Fruit fly (Drosophila melanogaster) whole organism, embryonic: Measurements from ENCODE around the gene Ant2.
A peak's percentile ranks its signal among the peaks of the same experiment; 100 is the strongest.

Experiments used
- C15 ChIP-seq: fragments of 200-800 bp; sonication (Bioruptor generic); IDR thresholded peaks from 3 replicates; pipeline ENCODE4 v1.3.6; 2022; ENCODE audit warnings: missing biosample characterization, missing genetic modification characterization
- CG11504 ChIP-seq: fragments of 200-800 bp; sonication (Bioruptor generic); optimal IDR thresholded peaks from 3 replicates; lab custom pipeline; 2019; ENCODE audit warnings: missing biosample characterization, mild to moderate bottlenecking, missing genetic modification characterization, moderate library complexity
- CG11560 ChIP-seq: fragments of 200-800 bp; sonication (Bioruptor generic); IDR thresholded peaks from 3 replicates; pipeline ENCODE4 v1.3.6; 2022; ENCODE audit warnings: missing biosample characterization, missing genetic modification characterization
- CG12071 ChIP-seq: fragments of 200-800 bp; sonication (Bioruptor generic); optimal IDR thresholded peaks from 3 replicates; lab custom pipeline; 2018; ENCODE audit warnings: missing biosample characterization, mild to moderate bottlenecking, missing genetic modification characterization
- CG13296 ChIP-seq: fragments of 200-800 bp; sonication (Bioruptor generic); optimal IDR thresholded peaks from 3 replicates; lab custom pipeline; 2018; ENCODE audit warnings: missing biosample characterization, mild to moderate bottlenecking, missing genetic modification characterization
- CG14014 ChIP-seq: fragments of 200-800 bp; sonication (Bioruptor generic); IDR thresholded peaks from 2 replicates; pipeline ENCODE4 v1.3.6; 2022; ENCODE audit warnings: missing biosample characterization, missing genetic modification characterization
- CG15514 ChIP-seq: fragments of 200-800 bp; sonication (Bioruptor generic); optimal IDR thresholded peaks from 3 replicates; lab custom pipeline; 2017; ENCODE audit warnings: missing biosample characterization, missing genetic modification characterization, mild to moderate bottlenecking, moderate library complexity, missing genetic modification reagents
- CG15601 ChIP-seq: fragments of 200-800 bp; sonication (Bioruptor generic); optimal IDR thresholded peaks from 3 replicates; lab custom pipeline; 2019; ENCODE audit warnings: missing biosample characterization, mild to moderate bottlenecking, missing genetic modification characterization, moderate library complexity
- CG1647 ChIP-seq: fragments of 200-800 bp; sonication (Bioruptor generic); optimal IDR thresholded peaks from 3 replicates; lab custom pipeline; 2016; ENCODE audit warnings: missing biosample characterization, missing genetic modification characterization
- CG16779 ChIP-seq: fragments of 200-800 bp; sonication (Bioruptor generic); IDR thresholded peaks from 2 replicates; pipeline ENCODE4 v1.3.6; 2022; ENCODE audit warnings: missing biosample characterization, missing genetic modification characterization
- CG2129 ChIP-seq: fragments of 200-800 bp; sonication (Bioruptor generic); IDR thresholded peaks from 2 replicates; pipeline ENCODE4 v1.3.6; 2022; ENCODE audit warnings: missing biosample characterization, missing genetic modification characterization; ENCODE audit not compliant: partially characterized antibody
- CG31441 ChIP-seq: fragments of 200-800 bp; sonication (Bioruptor generic); IDR thresholded peaks from 2 replicates; pipeline ENCODE4 v1.3.6; 2022; ENCODE audit warnings: missing biosample characterization, missing genetic modification characterization
- CG32532 ChIP-seq: fragments of 200-800 bp; sonication (Bioruptor generic); IDR thresholded peaks from 2 replicates; pipeline ENCODE4 v1.3.6; 2022; ENCODE audit warnings: missing biosample characterization, missing genetic modification characterization
- CG34376 ChIP-seq: fragments of 200-800 bp; sonication (Bioruptor generic); optimal IDR thresholded peaks from 2 replicates; lab custom pipeline; 2018; ENCODE audit warnings: missing biosample characterization, mild to moderate bottlenecking, missing genetic modification characterization
- CG3995 ChIP-seq: fragments of 200-800 bp; sonication (Bioruptor generic); optimal IDR thresholded peaks from 3 replicates; lab custom pipeline; 2016; ENCODE audit warnings: missing biosample characterization, missing genetic modification characterization
- CG43689 ChIP-seq: fragments of 200-800 bp; sonication (Bioruptor generic); IDR thresholded peaks from 2 replicates; pipeline ENCODE4 v1.3.6; 2022; ENCODE audit warnings: missing biosample characterization, missing genetic modification characterization
- CG6254 ChIP-seq: fragments of 200-800 bp; sonication (Bioruptor generic); optimal IDR thresholded peaks from 3 replicates; lab custom pipeline; 2017; ENCODE audit warnings: mild to moderate bottlenecking, missing biosample characterization, missing genetic modification reagents, missing genetic modification characterization
- CG6791 ChIP-seq: fragments of 200-800 bp; sonication (Bioruptor generic); IDR thresholded peaks from 3 replicates; pipeline ENCODE4 v1.3.6; 2022; ENCODE audit warnings: missing biosample characterization, missing genetic modification characterization; ENCODE audit not compliant: partially characterized antibody
- CG8290 ChIP-seq, 3 experiments: fragments of 200-800 bp; sonication (Bioruptor generic); optimal IDR thresholded peaks; 2 replicates each; lab custom pipeline; 2016 to 2019; ENCODE audit warnings: missing biosample characterization in 3 of 3, missing genetic modification characterization in 3 of 3, mild to moderate bottlenecking in 2 of 3, moderate library complexity in 1 of 3
- CG8765 ChIP-seq: fragments of 200-800 bp; sonication (Bioruptor generic); IDR thresholded peaks from 2 replicates; pipeline ENCODE4 v1.3.6; 2022; ENCODE audit warnings: missing biosample characterization, missing genetic modification characterization
- CoRest ChIP-seq: fragments of 200-800 bp; sonication (Bioruptor generic); optimal IDR thresholded peaks from 3 replicates; lab custom pipeline; 2018; ENCODE audit warnings: missing biosample characterization, mild to moderate bottlenecking, missing genetic modification characterization, moderate library complexity
- Dref ChIP-seq: fragments of 200-800 bp; sonication (Bioruptor generic); IDR thresholded peaks from 2 replicates; pipeline ENCODE4 v1.3.6; 2022; ENCODE audit warnings: missing biosample characterization, missing genetic modification characterization
- Ets65A ChIP-seq: fragments of 200-800 bp; sonication (Bioruptor generic); peaks from one replicate; lab custom pipeline; 2016; ENCODE audit warnings: missing biosample characterization, missing genetic modification characterization
- GATAe ChIP-seq: fragments of 200-800 bp; sonication (Bioruptor generic); conservative IDR thresholded peaks from 2 replicates; pipeline ENCODE4 v1.3.6; 2022; ENCODE audit warnings: missing biosample characterization, missing genetic modification characterization
- H15 ChIP-seq: fragments of 200-800 bp; sonication (Bioruptor generic); IDR thresholded peaks from 3 replicates; pipeline ENCODE4 v1.3.6; 2022; ENCODE audit warnings: missing biosample characterization, missing genetic modification characterization
- H2.0 ChIP-seq: fragments of 200-800 bp; sonication (Bioruptor generic); IDR thresholded peaks from 2 replicates; pipeline ENCODE4 v1.3.6; 2022; ENCODE audit warnings: missing biosample characterization, missing genetic modification characterization
- HLH54F ChIP-seq: fragments of 200-800 bp; sonication (Bioruptor generic); optimal IDR thresholded peaks from 3 replicates; lab custom pipeline; 2016; ENCODE audit warnings: missing biosample characterization, missing genetic modification characterization
- Jarid2 ChIP-seq: fragments of 200-800 bp; sonication (Bioruptor generic); optimal IDR thresholded peaks from 3 replicates; lab custom pipeline; 2017; ENCODE audit warnings: mild to moderate bottlenecking, missing biosample characterization, missing genetic modification reagents, missing genetic modification characterization
- Med ChIP-seq: fragments of 200-800 bp; sonication (Bioruptor generic); peaks from one replicate; lab custom pipeline; 2016; ENCODE audit warnings: missing biosample characterization, missing genetic modification characterization, mild to moderate bottlenecking, inconsistent platforms, moderate library complexity
- Mrtf ChIP-seq: fragments of 200-800 bp; sonication (Bioruptor generic); IDR thresholded peaks from 3 replicates; pipeline ENCODE4 v1.3.6; 2022; ENCODE audit warnings: missing biosample characterization, missing genetic modification characterization
- Nf-YC ChIP-seq: fragments of 200-800 bp; optimal IDR thresholded peaks from 3 replicates; lab custom pipeline; 2019; ENCODE audit warnings: missing biosample characterization, mild to moderate bottlenecking, missing genetic modification characterization, moderate library complexity
- Sox100B ChIP-seq: fragments of 200-800 bp; sonication (Bioruptor generic); optimal IDR thresholded peaks from 3 replicates; lab custom pipeline; 2018; ENCODE audit warnings: missing biosample characterization, mild to moderate bottlenecking, missing genetic modification characterization
- Stat92E ChIP-seq, 3 experiments: fragments of >200 bp in 2 of 3; fragments of 200-800 bp in 1 of 3; sonication (Bioruptor generic) in 1 of 3; optimal IDR thresholded peaks; 2 replicates each; lab custom pipeline; 2017 to 2019; ENCODE audit warnings: missing biosample characterization in 3 of 3, missing genetic modification characterization in 3 of 3, mild to moderate bottlenecking in 1 of 3, moderate library complexity in 1 of 3
- Xrp1 ChIP-seq: fragments of 200-800 bp; sonication (Bioruptor generic); IDR thresholded peaks from 2 replicates; pipeline ENCODE4 v1.3.6; 2022; ENCODE audit warnings: missing biosample characterization, missing genetic modification characterization
- ab ChIP-seq: fragments of 200-800 bp; sonication (Bioruptor generic); optimal IDR thresholded peaks from 2 replicates; lab custom pipeline; 2016; ENCODE audit warnings: missing biosample characterization, missing genetic modification characterization
- abd-A ChIP-seq: fragments of 200-800 bp; sonication (Bioruptor generic); optimal IDR thresholded peaks from 3 replicates; lab custom pipeline; 2019; ENCODE audit warnings: missing biosample characterization, mild to moderate bottlenecking, missing genetic modification characterization, moderate library complexity
- bowl ChIP-seq: fragments of 200-800 bp; sonication (Bioruptor generic); IDR thresholded peaks from 2 replicates; pipeline ENCODE4 v1.3.6; 2022; ENCODE audit warnings: missing biosample characterization, missing genetic modification characterization
- cas ChIP-seq: fragments of 200-800 bp; sonication (Bioruptor generic); IDR thresholded peaks from 2 replicates; pipeline ENCODE4 v1.3.6; 2022; ENCODE audit warnings: missing biosample characterization, missing genetic modification characterization
- gfzf ChIP-seq: fragments of 200-800 bp; sonication (Bioruptor generic); optimal IDR thresholded peaks from 2 replicates; lab custom pipeline; 2016; ENCODE audit warnings: missing biosample characterization, mild to moderate bottlenecking, missing genetic modification characterization, moderate library complexity
- grau ChIP-seq: fragments of 200-800 bp; optimal IDR thresholded peaks from 3 replicates; lab custom pipeline; 2019; ENCODE audit warnings: missing biosample characterization, mild to moderate bottlenecking, missing genetic modification characterization, moderate library complexity
- gro ChIP-seq: fragments of 200-800 bp; sonication (Bioruptor generic); optimal IDR thresholded peaks from 2 replicates; lab custom pipeline; 2016; ENCODE audit warnings: missing biosample characterization, missing genetic modification characterization
- ham ChIP-seq: fragments of 200-800 bp; sonication (Bioruptor generic); IDR thresholded peaks from 2 replicates; pipeline ENCODE4 v1.3.6; 2022; ENCODE audit warnings: missing biosample characterization, missing genetic modification characterization
- hth ChIP-seq: fragments of >200 bp; optimal IDR thresholded peaks from 2 replicates; lab custom pipeline; 2017; ENCODE audit warnings: inconsistent platforms
- inv ChIP-seq: fragments of 200-800 bp; sonication (Bioruptor generic); IDR thresholded peaks from 2 replicates; pipeline ENCODE4 v1.3.6; 2022; ENCODE audit warnings: missing biosample characterization, missing genetic modification characterization; ENCODE audit not compliant: partially characterized antibody
- jing ChIP-seq: fragments of 200-800 bp; sonication (Bioruptor generic); optimal IDR thresholded peaks from 2 replicates; lab custom pipeline; 2018; ENCODE audit warnings: missing biosample characterization, mild to moderate bottlenecking, missing genetic modification characterization
- kni ChIP-seq: fragments of 200-800 bp; sonication (Bioruptor generic); optimal IDR thresholded peaks from 3 replicates; lab custom pipeline; 2017; ENCODE audit warnings: mild to moderate bottlenecking, missing biosample characterization, missing genetic modification reagents, missing genetic modification characterization
- lab ChIP-seq: fragments of 200-800 bp; sonication (Bioruptor generic); optimal IDR thresholded peaks from 3 replicates; lab custom pipeline; 2017; ENCODE audit warnings: missing biosample characterization, missing genetic modification characterization, mild to moderate bottlenecking, moderate library complexity, missing genetic modification reagents
- lilli ChIP-seq: fragments of 200-800 bp; sonication (Bioruptor generic); optimal IDR thresholded peaks from 3 replicates; lab custom pipeline; 2016; ENCODE audit warnings: missing biosample characterization, missing genetic modification characterization
- luna ChIP-seq: fragments of 200-800 bp; sonication (Bioruptor generic); optimal IDR thresholded peaks from 2 replicates; lab custom pipeline; 2016; ENCODE audit warnings: missing biosample characterization, missing genetic modification characterization
- nmo ChIP-seq: fragments of 200-800 bp; sonication (Bioruptor generic); optimal IDR thresholded peaks from 2 replicates; lab custom pipeline; 2018; ENCODE audit warnings: missing biosample characterization, mild to moderate bottlenecking, missing genetic modification characterization, moderate library complexity

Ant2 gene

dm6 chrX:10757616-10758078, 29.1 kb downstream of the Ant2 start, which contains the start of gene Rph:
Gene Rph, minus strand, starts transcription at chrX:10757666.
- no peak for TF ChIP-seq CG13296
- TF ChIP-seq Med (GFP tag; lab: Kevin White, UChicago) = peak; percentile 81
- TF ChIP-seq CG15514 (GFP tag; lab: Kevin White, UChicago) = peak; percentile 19
- peak; percentile 9 for TF ChIP-seq Nf-YC (tag; lab: Kevin White, UChicago)
- no peak for TF ChIP-seq CG8290 (GFP tag; optimal IDR thresholded peaks at IDR 0.05; lab: Kevin White, UChicago)
- TF ChIP-seq CG8290 (tag; optimal IDR thresholded peaks at IDR 0.05; lab: Kevin White, UChicago) = no peak
- no peak for TF ChIP-seq nmo (GFP tag; lab: Kevin White, UChicago)
- TF ChIP-seq CG16779 (GFP tag; lab: Robert Waterston, UW) = no peak
- TF ChIP-seq CG8765 (GFP tag; lab: Robert Waterston, UW) = no peak
- no peak for TF ChIP-seq luna (GFP tag; lab: Kevin White, UChicago)
- no peak for TF ChIP-seq Stat92E (GFP tag; optimal IDR thresholded peaks at IDR 0.05; lab: Kevin White, UChicago)
- no peak for TF ChIP-seq Sox100B
- peak; percentile 18 for TF ChIP-seq CG34376 (GFP tag; lab: Kevin White, UChicago)
- no peak for TF ChIP-seq bowl (GFP tag; lab: Robert Waterston, UW)
- no peak for TF ChIP-seq gro (GFP tag; lab: Kevin White, UChicago)
- peak; percentile 14 for TF ChIP-seq CoRest
- no peak for TF ChIP-seq CG6791 (GFP tag; lab: Robert Waterston, UW)
- TF ChIP-seq Xrp1 (GFP tag; lab: Robert Waterston, UW) = 0 out of 2 replicates have a peak, but pooled peaks have one; percentile 12
- no peak for TF ChIP-seq gfzf (GFP tag; lab: Kevin White, UChicago)
- no peak for TF ChIP-seq ham (GFP tag; lab: Robert Waterston, UW)
- TF ChIP-seq CG12071 (GFP tag; lab: Kevin White, UChicago) = no peak
- peak; percentile 22 for TF ChIP-seq CG11504 (tag; lab: Kevin White, UChicago)
- TF ChIP-seq Ets65A (GFP tag; lab: Kevin White, UChicago) = peak; percentile 90
- 0 out of 3 replicates have a peak, but pooled peaks have one; percentile 16 for TF ChIP-seq CG11560 (tag; lab: Robert Waterston, UW)
- TF ChIP-seq abd-A (tag; lab: Kevin White, UChicago) = peak; percentile 32
- TF ChIP-seq Mrtf (GFP tag; lab: Robert Waterston, UW) = no peak
- no peak for TF ChIP-seq hth (lab: Kevin White, UChicago)
- no peak for TF ChIP-seq CG15601 (tag; lab: Kevin White, UChicago)
- TF ChIP-seq CG3995 (GFP tag; lab: Kevin White, UChicago) = no peak
- peak; percentile 5; the same call in 1 of the 2 replicates for TF ChIP-seq CG32532
- peak; percentile 55 for TF ChIP-seq lab (GFP tag; lab: Kevin White, UChicago)
- TF ChIP-seq H2.0 (GFP tag; lab: Robert Waterston, UW) = no peak
- TF ChIP-seq CG1647 (GFP tag; lab: Kevin White, UChicago) = no peak
- TF ChIP-seq C15 (GFP tag; lab: Robert Waterston, UW) = no peak
- TF ChIP-seq H15 = no peak
- no peak for TF ChIP-seq ab (GFP tag; lab: Kevin White, UChicago)
- peak; percentile 13 for TF ChIP-seq lilli (GFP tag; lab: Kevin White, UChicago)
- peak; percentile 10 for TF ChIP-seq grau (tag; lab: Kevin White, UChicago)
- no peak for TF ChIP-seq jing
- TF ChIP-seq inv (GFP tag; lab: Robert Waterston, UW) = peak; percentile 42; the same call in 1 of the 2 replicates
- TF ChIP-seq CG31441 = no peak
- TF ChIP-seq GATAe (GFP tag; lab: Robert Waterston, UW) = no peak
- peak; percentile 3 for TF ChIP-seq HLH54F (GFP tag; lab: Kevin White, UChicago)
- no peak for TF ChIP-seq CG6254
- 0 out of 2 replicates have a peak, but pooled peaks have one; percentile 16 for TF ChIP-seq CG14014 (GFP tag; lab: Robert Waterston, UW)
- TF ChIP-seq kni (GFP tag; lab: Kevin White, UChicago) = no peak
- TF ChIP-seq Jarid2 (GFP tag; lab: Kevin White, UChicago) = no peak
- no peak for TF ChIP-seq cas
- TF ChIP-seq Dref (GFP tag; lab: Robert Waterston, UW) = no peak
- no peak for TF ChIP-seq CG43689 (GFP tag; lab: Robert Waterston, UW)
- no peak for TF ChIP-seq CG2129 (GFP tag; lab: Robert Waterston, UW)
